Worm (Caenorhabditis elegans): ENCODE measurements around the gene B0024.15.

ce11 chrV:10245615-10246014 lies 44.2 kb upstream of the B0024.15 start:
- TF ChIP-seq eyg-1 (tag; optimal IDR thresholded peaks at IDR 0.05) (no peak), pqm-1 (tag; optimal IDR thresholded peaks at IDR 0.05) (no peak), ama-1 (optimal IDR thresholded peaks at IDR 0.05) (no peak), K02D7.2 (tag; optimal IDR thresholded peaks at IDR 0.05) (no peak), ceh-30 (tag; optimal IDR thresholded peaks at IDR 0.05) (no peak), odd-2 (tag; optimal IDR thresholded peaks at IDR 0.05) (no peak), lim-6 (tag; optimal IDR thresholded peaks at IDR 0.05) (no peak), ceh-9 (tag; optimal IDR thresholded peaks at IDR 0.05) (no peak)

All from whole organism, late embryonic.